Worm (Caenorhabditis elegans) whole organism, young adult: ENCODE results near the gene M03A1.3.

ENCODE experiments used
- B0336.3 ChIP-seq: fragments of 200-800 bp; sonication (Bioruptor generic); IDR thresholded peaks from 2 replicates; pipeline ENCODE4 v1.3.6; 2022; ENCODE audit warnings: missing genetic modification characterization, missing compliant biosample characterization
- F23B12.7 ChIP-seq: sonication (generic microtip); optimal IDR thresholded peaks from 2 replicates; lab custom pipeline; 2017; ENCODE audit warnings: missing genetic modification characterization, mild to moderate bottlenecking, missing compliant biosample characterization, antibody characterized with exemption, moderate library complexity; ENCODE audit not compliant: insufficient read depth
- K11D2.4 ChIP-seq: fragments of 200-800 bp; sonication (Bioruptor generic); IDR thresholded peaks from 2 replicates; pipeline ENCODE4 v1.3.6; 2022; ENCODE audit warnings: missing genetic modification reagents, missing genetic modification characterization, missing compliant biosample characterization
- ama-1 ChIP-seq, 3 experiments: fragments of 150-350 bp in 1 of 3; sonication (generic microtip) in 2 of 3; optimal IDR thresholded peaks; 2 replicates each; lab custom pipeline; 2014 to 2018; ENCODE audit warnings: missing biosample characterization in 2 of 3, missing genetic modification characterization in 2 of 3, missing genetic modification reagents in 2 of 3
- ceh-91 ChIP-seq: fragments of 200-800 bp; sonication (Bioruptor generic); IDR thresholded peaks from 2 replicates; pipeline ENCODE4 v1.3.6; 2022; ENCODE audit warnings: missing genetic modification reagents, missing genetic modification characterization, missing compliant biosample characterization
- ets-4 ChIP-seq: fragments of 200-800 bp; sonication (Bioruptor generic); optimal IDR thresholded peaks from 2 replicates; lab custom pipeline; 2018; ENCODE audit warnings: mild to moderate bottlenecking, missing genetic modification characterization, missing compliant biosample characterization
- lir-1 ChIP-seq: fragments of 200-800 bp; sonication (Bioruptor generic); conservative IDR thresholded peaks from 2 replicates; pipeline ENCODE4 v1.3.6; 2022; ENCODE audit warnings: missing genetic modification reagents, missing genetic modification characterization, missing compliant biosample characterization
- madf-3 ChIP-seq: fragments of 200-800 bp; sonication (Bioruptor generic); IDR thresholded peaks from 2 replicates; pipeline ENCODE4 v1.3.6; 2022; ENCODE audit warnings: missing genetic modification reagents, missing genetic modification characterization, missing compliant biosample characterization
- nhr-120 ChIP-seq: fragments of 200-800 bp; sonication (Bioruptor generic); IDR thresholded peaks from 2 replicates; pipeline ENCODE4 v1.3.6; 2022; ENCODE audit warnings: missing genetic modification characterization, missing compliant biosample characterization
- nhr-179 ChIP-seq: sonication (generic microtip); optimal IDR thresholded peaks from 2 replicates; lab custom pipeline; 2016; ENCODE audit warnings: mild to moderate bottlenecking, missing genetic modification characterization, missing compliant biosample characterization
- nhr-90 ChIP-seq: sonication (generic microtip); optimal IDR thresholded peaks from 2 replicates; lab custom pipeline; 2016; ENCODE audit warnings: missing genotype, mild to moderate bottlenecking, missing genetic modification characterization, missing compliant biosample characterization
- sdz-38 ChIP-seq: sonication (generic microtip); optimal IDR thresholded peaks from 2 replicates; lab custom pipeline; 2016; ENCODE audit warnings: missing genotype, missing genetic modification characterization, missing compliant biosample characterization
- unc-130 ChIP-seq: sonication (generic microtip); optimal IDR thresholded peaks from 2 replicates; lab custom pipeline; 2016; ENCODE audit warnings: missing genetic modification reagents, missing genetic modification characterization, missing compliant biosample characterization
- ztf-25 ChIP-seq: fragments of 200-800 bp; sonication (Bioruptor generic); IDR thresholded peaks from 2 replicates; pipeline ENCODE4 v1.3.6; 2022; ENCODE audit warnings: missing genetic modification reagents, missing genetic modification characterization, missing compliant biosample characterization

DNA sequence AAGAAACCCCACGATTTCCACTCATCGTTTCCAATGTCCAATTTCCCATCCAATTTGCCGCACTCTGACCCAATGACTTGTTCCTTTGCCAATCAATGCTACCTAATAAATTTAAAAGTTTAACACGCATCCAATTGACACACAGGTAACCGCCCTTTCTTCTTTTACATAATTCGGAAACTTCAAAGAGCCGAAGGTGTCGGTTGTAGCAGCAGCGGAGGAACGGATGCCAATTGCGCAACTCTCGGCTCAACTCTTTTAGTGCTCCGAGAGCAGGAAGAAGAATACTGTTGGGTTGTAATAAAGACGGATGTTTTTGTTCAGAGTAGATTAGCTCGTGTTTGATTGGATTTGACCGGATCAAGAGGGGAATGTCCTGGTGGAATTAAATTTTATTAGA is 40.3 kb upstream of the M03A1.3 start:
- TF ChIP-seq ets-4 (GFP tag; lab: Kevin White, UChicago), result no peak
- TF ChIP-seq K11D2.4 (GFP tag; lab: Robert Waterston, UW), result no peak
- no peak for TF ChIP-seq nhr-179 (tag; lab: Kevin White, UChicago)
- TF ChIP-seq madf-3 (GFP tag; lab: Robert Waterston, UW), result no peak
- TF ChIP-seq ztf-25, result no peak
- TF ChIP-seq F23B12.7 (tag; lab: Kevin White, UChicago), result no peak
- TF ChIP-seq sdz-38 (tag; lab: Kevin White, UChicago), result no peak
- no peak for TF ChIP-seq nhr-120 (GFP tag; lab: Robert Waterston, UW)
- no peak for TF ChIP-seq B0336.3 (GFP tag; lab: Robert Waterston, UW)
- no peak for TF ChIP-seq ceh-91
- TF ChIP-seq ama-1 (optimal IDR thresholded peaks at IDR 0.05; lab: Kevin White, UChicago), result no peak
- TF ChIP-seq ama-1 (GFP tag; optimal IDR thresholded peaks at IDR 0.05; lab: Kevin White, UChicago), result no peak
- TF ChIP-seq lir-1 (GFP tag; lab: Robert Waterston, UW), result no peak
- TF ChIP-seq unc-130 (GFP tag; lab: Kevin White, UChicago), result no peak
- no peak for TF ChIP-seq nhr-90 (tag; lab: Kevin White, UChicago)
